Fruit fly (Drosophila melanogaster) whole organism, embryonic: ENCODE data around the gene CG17321.

Experiments used
- Adf1 ChIP-seq: fragments of 200-800 bp; sonication (Bioruptor generic); IDR thresholded peaks from 2 replicates; pipeline ENCODE4 v1.3.6; 2022; ENCODE audit warnings: missing biosample characterization, missing genetic modification characterization
- Bdp1 ChIP-seq: fragments of 200-800 bp; sonication (Bioruptor generic); optimal IDR thresholded peaks from 3 replicates; lab custom pipeline; 2016; ENCODE audit warnings: missing biosample characterization, missing genetic modification characterization
- CG1024 ChIP-seq: fragments of 200-800 bp; sonication (Bioruptor generic); IDR thresholded peaks from 2 replicates; pipeline ENCODE4 v1.3.6; 2022; ENCODE audit warnings: missing biosample characterization, missing genetic modification characterization
- CG11560 ChIP-seq: fragments of 200-800 bp; sonication (Bioruptor generic); IDR thresholded peaks from 3 replicates; pipeline ENCODE4 v1.3.6; 2022; ENCODE audit warnings: missing biosample characterization, missing genetic modification characterization
- CG1647 ChIP-seq: fragments of 200-800 bp; sonication (Bioruptor generic); optimal IDR thresholded peaks from 3 replicates; lab custom pipeline; 2016; ENCODE audit warnings: missing biosample characterization, missing genetic modification characterization
- CG17612 ChIP-seq: fragments of 200-800 bp; sonication (Bioruptor generic); IDR thresholded peaks from 2 replicates; pipeline ENCODE4 v1.3.6; 2022; ENCODE audit warnings: missing biosample characterization, missing genetic modification characterization
- CG2129 ChIP-seq: fragments of 200-800 bp; sonication (Bioruptor generic); IDR thresholded peaks from 2 replicates; pipeline ENCODE4 v1.3.6; 2022; ENCODE audit warnings: missing biosample characterization, missing genetic modification characterization; ENCODE audit not compliant: partially characterized antibody
- CG4360 ChIP-seq: fragments of 200-800 bp; sonication (Bioruptor generic); IDR thresholded peaks from 2 replicates; pipeline ENCODE4 v1.3.6; 2022; ENCODE audit warnings: missing biosample characterization, missing genetic modification characterization
- CG6272 ChIP-seq: fragments of 200-800 bp; sonication (Bioruptor generic); IDR thresholded peaks from 2 replicates; pipeline ENCODE4 v1.3.6; 2022; ENCODE audit warnings: missing biosample characterization, missing genetic modification characterization
- CG6813 ChIP-seq: fragments of 200-800 bp; sonication (Bioruptor generic); optimal IDR thresholded peaks from 2 replicates; lab custom pipeline; 2017; ENCODE audit warnings: missing biosample characterization, missing genetic modification characterization, mild to moderate bottlenecking, moderate library complexity, missing genetic modification reagents
- CG7556 ChIP-seq: fragments of 200-800 bp; sonication (Bioruptor generic); optimal IDR thresholded peaks from 2 replicates; lab custom pipeline; 2017; ENCODE audit warnings: missing biosample characterization, mild to moderate bottlenecking, missing genetic modification characterization
- CG7745 ChIP-seq: fragments of 200-800 bp; sonication (Bioruptor generic); optimal IDR thresholded peaks from 2 replicates; lab custom pipeline; 2018; ENCODE audit warnings: missing biosample characterization, mild to moderate bottlenecking, missing genetic modification characterization, moderate library complexity
- CG8359 ChIP-seq: fragments of 200-800 bp; sonication (Bioruptor generic); optimal IDR thresholded peaks from 2 replicates; lab custom pipeline; 2017; ENCODE audit warnings: missing biosample characterization, mild to moderate bottlenecking, missing genetic modification characterization, borderline replicate concordance
- CG8478 ChIP-seq: fragments of >200 bp; optimal IDR thresholded peaks from 2 replicates; lab custom pipeline; 2018
- CG9817 ChIP-seq: fragments of 200-800 bp; sonication (Bioruptor generic); optimal IDR thresholded peaks from 2 replicates; lab custom pipeline; 2018; ENCODE audit warnings: missing biosample characterization, mild to moderate bottlenecking, missing genetic modification characterization, moderate library complexity
- CkIIα-i1 ChIP-seq: fragments of 200-800 bp; sonication (Bioruptor generic); IDR thresholded peaks from 2 replicates; pipeline ENCODE4 v1.3.6; 2022; ENCODE audit warnings: missing biosample characterization, missing genetic modification characterization
- GATAe ChIP-seq: fragments of 200-800 bp; sonication (Bioruptor generic); conservative IDR thresholded peaks from 2 replicates; pipeline ENCODE4 v1.3.6; 2022; ENCODE audit warnings: missing biosample characterization, missing genetic modification characterization
- Gsc ChIP-seq: fragments of 200-800 bp; sonication (Bioruptor generic); IDR thresholded peaks from 2 replicates; pipeline ENCODE4 v1.3.6; 2022; ENCODE audit warnings: missing biosample characterization, missing genetic modification characterization
- HLH54F ChIP-seq: fragments of 200-800 bp; sonication (Bioruptor generic); optimal IDR thresholded peaks from 3 replicates; lab custom pipeline; 2016; ENCODE audit warnings: missing biosample characterization, missing genetic modification characterization
- MBD-R2 ChIP-seq: fragments of 200-800 bp; sonication (Bioruptor generic); IDR thresholded peaks from 2 replicates; pipeline ENCODE4 v1.3.6; 2022; ENCODE audit warnings: missing biosample characterization, missing genetic modification characterization
- MESR4 ChIP-seq: fragments of 200-800 bp; sonication (Bioruptor generic); optimal IDR thresholded peaks from 2 replicates; lab custom pipeline; 2018; ENCODE audit warnings: missing biosample characterization, mild to moderate bottlenecking, missing genetic modification characterization, moderate library complexity
- MTF-1 ChIP-seq: fragments of 200-800 bp; sonication (Bioruptor generic); optimal IDR thresholded peaks from 2 replicates; lab custom pipeline; 2018; ENCODE audit warnings: missing biosample characterization, mild to moderate bottlenecking, missing genetic modification characterization, borderline replicate concordance
- Nf-YB ChIP-seq: fragments of 200-800 bp; sonication (Bioruptor generic); optimal IDR thresholded peaks from 3 replicates; lab custom pipeline; 2019; ENCODE audit warnings: missing biosample characterization, mild to moderate bottlenecking, missing genetic modification characterization, moderate library complexity
- Rfx ChIP-seq: fragments of 200-800 bp; sonication (Bioruptor generic); IDR thresholded peaks from 2 replicates; pipeline ENCODE4 v1.3.6; 2022; ENCODE audit warnings: missing biosample characterization, missing genetic modification characterization
- Sox102F ChIP-seq: fragments of 200-800 bp; sonication (Bioruptor generic); optimal IDR thresholded peaks from 2 replicates; lab custom pipeline; 2018; ENCODE audit warnings: missing biosample characterization, mild to moderate bottlenecking, missing genetic modification characterization, moderate library complexity
- Xrp1 ChIP-seq: fragments of 200-800 bp; sonication (Bioruptor generic); IDR thresholded peaks from 2 replicates; pipeline ENCODE4 v1.3.6; 2022; ENCODE audit warnings: missing biosample characterization, missing genetic modification characterization
- YL-1 ChIP-seq: fragments of 200-800 bp; sonication (Bioruptor generic); optimal IDR thresholded peaks from 3 replicates; lab custom pipeline; 2017; ENCODE audit warnings: missing biosample characterization, mild to moderate bottlenecking, missing genetic modification characterization
- ab ChIP-seq: fragments of 200-800 bp; sonication (Bioruptor generic); optimal IDR thresholded peaks from 2 replicates; lab custom pipeline; 2016; ENCODE audit warnings: missing biosample characterization, missing genetic modification characterization
- cas ChIP-seq: fragments of 200-800 bp; sonication (Bioruptor generic); IDR thresholded peaks from 2 replicates; pipeline ENCODE4 v1.3.6; 2022; ENCODE audit warnings: missing biosample characterization, missing genetic modification characterization
- cg ChIP-seq: fragments of 200-800 bp; sonication (Bioruptor generic); optimal IDR thresholded peaks from 3 replicates; lab custom pipeline; 2019; ENCODE audit warnings: missing biosample characterization, mild to moderate bottlenecking, missing genetic modification characterization, moderate library complexity
- chm ChIP-seq: fragments of 200-800 bp; sonication (Bioruptor generic); IDR thresholded peaks from 2 replicates; pipeline ENCODE4 v1.3.6; 2022; ENCODE audit warnings: missing biosample characterization, missing genetic modification characterization
- en ChIP-seq: fragments of 200-800 bp; sonication (Bioruptor generic); optimal IDR thresholded peaks from 2 replicates; lab custom pipeline; 2016; ENCODE audit warnings: missing biosample characterization, missing genetic modification characterization
- fd96Cb ChIP-seq: fragments of 200-800 bp; sonication (Bioruptor generic); optimal IDR thresholded peaks from 2 replicates; lab custom pipeline; 2018; ENCODE audit warnings: missing biosample characterization, mild to moderate bottlenecking, missing genetic modification characterization, moderate library complexity
- ftz-f1 ChIP-seq: fragments of 200-800 bp; sonication (Bioruptor generic); optimal IDR thresholded peaks from 2 replicates; lab custom pipeline; 2016; ENCODE audit warnings: missing biosample characterization, missing genetic modification characterization
- gem ChIP-seq: fragments of 200-800 bp; sonication (Bioruptor generic); optimal IDR thresholded peaks from 2 replicates; lab custom pipeline; 2019; ENCODE audit warnings: missing biosample characterization, mild to moderate bottlenecking, missing genetic modification characterization, moderate library complexity
- gsb ChIP-seq: fragments of 200-800 bp; sonication (Bioruptor generic); IDR thresholded peaks from 2 replicates; pipeline ENCODE4 v1.3.6; 2022; ENCODE audit warnings: missing biosample characterization, missing genetic modification characterization
- her ChIP-seq: fragments of 200-800 bp; sonication (Bioruptor generic); optimal IDR thresholded peaks from 2 replicates; lab custom pipeline; 2016; ENCODE audit warnings: missing biosample characterization, missing genetic modification characterization
- knrl ChIP-seq: fragments of 200-800 bp; sonication (Bioruptor generic); IDR thresholded peaks from 3 replicates; pipeline ENCODE4 v1.3.6; 2022; ENCODE audit warnings: missing biosample characterization, missing genetic modification characterization; ENCODE audit not compliant: partially characterized antibody
- lola ChIP-seq, 3 experiments: fragments of >200 bp in 2 of 3; fragments of 200-800 bp in 1 of 3; sonication (Bioruptor generic) in 1 of 3; optimal IDR thresholded peaks; 2 replicates each; lab custom pipeline; 2017 to 2019; ENCODE audit warnings: missing biosample characterization in 3 of 3, missing genetic modification characterization in 3 of 3, mild to moderate bottlenecking in 1 of 3, moderate library complexity in 1 of 3
- nerfin-1 ChIP-seq: fragments of 200-800 bp; sonication (Bioruptor generic); optimal IDR thresholded peaks from 3 replicates; lab custom pipeline; 2019; ENCODE audit warnings: missing biosample characterization, mild to moderate bottlenecking, missing genetic modification characterization, moderate library complexity
- nerfin-2 ChIP-seq: fragments of 200-800 bp; sonication (Bioruptor generic); IDR thresholded peaks from 2 replicates; pipeline ENCODE4 v1.3.6; 2022; ENCODE audit warnings: missing biosample characterization, missing genetic modification characterization; ENCODE audit not compliant: partially characterized antibody
- odd ChIP-seq: fragments of 200-800 bp; sonication (Bioruptor generic); optimal IDR thresholded peaks from 2 replicates; lab custom pipeline; 2017; ENCODE audit warnings: missing biosample characterization, mild to moderate bottlenecking, missing genetic modification characterization
- sob ChIP-seq: fragments of 200-800 bp; sonication (Bioruptor generic); IDR thresholded peaks from 2 replicates; pipeline ENCODE4 v1.3.6; 2022; ENCODE audit warnings: missing biosample characterization, missing genetic modification characterization
- stwl ChIP-seq: fragments of 200-800 bp; sonication (Bioruptor generic); optimal IDR thresholded peaks from 3 replicates; lab custom pipeline; 2018; ENCODE audit warnings: missing biosample characterization, mild to moderate bottlenecking, missing genetic modification characterization, moderate library complexity
- tio ChIP-seq: fragments of 200-800 bp; sonication (Bioruptor generic); optimal IDR thresholded peaks from 2 replicates; lab custom pipeline; 2017; ENCODE audit warnings: missing biosample characterization, missing genetic modification characterization, inconsistent platforms
- unc-4 ChIP-seq: fragments of 200-800 bp; sonication (Bioruptor generic); IDR thresholded peaks from 2 replicates; pipeline ENCODE4 v1.3.6; 2022; ENCODE audit warnings: missing biosample characterization, missing genetic modification characterization; ENCODE audit not compliant: partially characterized antibody
- unpg ChIP-seq: fragments of 200-800 bp; sonication (Bioruptor generic); optimal IDR thresholded peaks from 3 replicates; lab custom pipeline; 2018; ENCODE audit warnings: missing biosample characterization, mild to moderate bottlenecking, missing genetic modification characterization, moderate library complexity
- z ChIP-seq: fragments of 200-800 bp; sonication (Bioruptor generic); IDR thresholded peaks from 3 replicates; pipeline ENCODE4 v1.3.6; 2022; ENCODE audit warnings: missing biosample characterization, missing genetic modification characterization

CG17321 gene

dm6 chr2L:18858661-18859532, 13.9 kb downstream of the CG17321 start, which contains the start of the genes CG10602 and mRpL13 (continued):
- TF ChIP-seq MBD-R2 (GFP tag; lab: Robert Waterston, UW) (peak; percentile 81), MTF-1 (no peak), Sox102F (GFP tag; lab: Kevin White, UChicago) (no peak), MESR4 (GFP tag; lab: Kevin White, UChicago) (peak; percentile 57), CG1024 (GFP tag; lab: Robert Waterston, UW) (no peak), CG8478 (lab: Kevin White, UChicago) (peak; percentile 93), CG9817 (tag; lab: Kevin White, UChicago) (no peak), Adf1 (GFP tag; lab: Robert Waterston, UW) (no peak), Xrp1 (GFP tag; lab: Robert Waterston, UW) (0 out of 2 replicates have a peak, but pooled peaks have one; percentile 4), CG11560 (tag; lab: Robert Waterston, UW) (peak; percentile 49; the same call in 2 of the 3 replicates), gem (tag; lab: Kevin White, UChicago) (peak; percentile 19), CG6272 (GFP tag; lab: Robert Waterston, UW) (no peak), ftz-f1 (GFP tag; lab: Kevin White, UChicago) (peak; percentile 2), GATAe (no peak), CG1647 (GFP tag; lab: Kevin White, UChicago) (no peak), CG6813 (GFP tag; lab: Kevin White, UChicago) (no peak), CG4360 (peak; percentile 86), Nf-YB (GFP tag; lab: Kevin White, UChicago) (no peak), CkIIα-i1 (no peak), z (GFP tag; lab: Robert Waterston, UW) (peak; percentile 15; the same call in 1 of the 3 replicates), Gsc (no peak), nerfin-1 (tag; lab: Kevin White, UChicago) (no peak), stwl (peak; percentile 86), knrl (GFP tag; lab: Robert Waterston, UW) (peak; percentile 77; the same call in 1 of the 3 replicates), her (GFP tag; lab: Kevin White, UChicago) (peak; percentile 27), unc-4 (GFP tag; lab: Robert Waterston, UW) (0 out of 2 replicates have a peak, but pooled peaks have one; percentile 13), tio (no peak), Bdp1 (GFP tag; lab: Kevin White, UChicago) (peak; percentile 40), YL-1 (GFP tag; lab: Kevin White, UChicago) (peak; percentile 28), Rfx (GFP tag; lab: Robert Waterston, UW) (peak; percentile 37; the same call in 1 of the 2 replicates), ab (GFP tag; lab: Kevin White, UChicago) (no peak), CG8359 (no peak), CG7556 (GFP tag; lab: Kevin White, UChicago) (no peak), CG17612 (GFP tag; lab: Robert Waterston, UW) (no peak), lola (GFP tag; optimal IDR thresholded peaks at IDR 0.05; lab: Kevin White, UChicago) (peak in 1 of 3 experiments; percentile 13), chm (GFP tag; lab: Robert Waterston, UW) (no peak), en (no peak), nerfin-2 (no peak), unpg (GFP tag; lab: Kevin White, UChicago) (no peak), sob (GFP tag; lab: Robert Waterston, UW) (peak; percentile 49; the same call in 1 of the 2 replicates), fd96Cb (tag; lab: Kevin White, UChicago) (no peak), odd (no peak), HLH54F (GFP tag; lab: Kevin White, UChicago) (peak; percentile 31), CG7745 (no peak), gsb (GFP tag; lab: Robert Waterston, UW) (no peak), CG2129 (no peak), cas (GFP tag; lab: Robert Waterston, UW) (peak; percentile 35; the same call in 1 of the 2 replicates), cg (no peak)
